Worm (Caenorhabditis elegans) whole organism, L4 larva: ENCODE data around the gene C55A6.11.

Experiments used
- D1046.2 ChIP-seq: fragments of 200-800 bp; sonication (Bioruptor generic); IDR thresholded peaks from 2 replicates; pipeline ENCODE4 v1.3.6; 2022; ENCODE audit warnings: missing genetic modification characterization, missing compliant biosample characterization
- T26A8.4 ChIP-seq: fragments of 200-800 bp; sonication (Bioruptor generic); IDR thresholded peaks from 2 replicates; pipeline ENCODE4 v1.3.6; 2022; ENCODE audit warnings: missing genetic modification characterization, missing compliant biosample characterization
- Y48G9A.11 ChIP-seq: fragments of 200-800 bp; sonication (Bioruptor generic); IDR thresholded peaks from 2 replicates; pipeline ENCODE4 v1.3.6; 2022; ENCODE audit warnings: missing genetic modification reagents, missing genetic modification characterization, missing compliant biosample characterization
- ZK337.2 ChIP-seq: fragments of 200-800 bp; sonication (Bioruptor generic); IDR thresholded peaks from 2 replicates; pipeline ENCODE4 v1.3.6; 2022; ENCODE audit warnings: missing genetic modification reagents, missing genetic modification characterization, missing compliant biosample characterization
- aha-1 ChIP-seq: fragments of 150-350 bp; peaks from one replicate; lab custom pipeline; 2014; ENCODE audit warnings: missing biosample characterization, missing genetic modification characterization
- aly-2 ChIP-seq: sonication (generic microtip); optimal IDR thresholded peaks from 2 replicates; lab custom pipeline; 2018; ENCODE audit warnings: missing biosample characterization, missing genetic modification characterization
- ceh-20 ChIP-seq: fragments of 200-800 bp; sonication (Bioruptor generic); IDR thresholded peaks from 2 replicates; pipeline ENCODE4 v1.3.6; 2022; ENCODE audit warnings: missing genetic modification reagents, missing genetic modification characterization, missing compliant biosample characterization
- ceh-28 ChIP-seq: fragments of 150-350 bp; optimal IDR thresholded peaks from 2 replicates; lab custom pipeline; 2014; ENCODE audit warnings: missing biosample characterization, missing genetic modification reagents, missing genetic modification characterization
- ceh-32 ChIP-seq: sonication (generic microtip); optimal IDR thresholded peaks from 2 replicates; lab custom pipeline; 2016; ENCODE audit warnings: mild to moderate bottlenecking, missing genetic modification characterization, missing compliant biosample characterization; ENCODE audit not compliant: poor library complexity
- ctbp-1 ChIP-seq: fragments of 200-800 bp; sonication (Bioruptor generic); IDR thresholded peaks from 2 replicates; pipeline ENCODE4 v1.3.6; 2022; ENCODE audit warnings: missing genetic modification reagents, missing genetic modification characterization, missing compliant biosample characterization
- daf-16 ChIP-seq, 3 experiments: sonication (generic microtip); optimal IDR thresholded peaks; 2 replicates each; lab custom pipeline; 2016 to 2017; ENCODE audit warnings: missing genetic modification characterization in 3 of 3, missing genetic modification reagents in 3 of 3, mild to moderate bottlenecking in 2 of 3, missing compliant biosample characterization in 2 of 3, missing biosample characterization in 1 of 3, moderate library complexity in 1 of 3
- daf-19 ChIP-seq: fragments of 200-800 bp; sonication (Bioruptor generic); conservative IDR thresholded peaks from 2 replicates; pipeline ENCODE4 v1.3.6; 2022; ENCODE audit warnings: missing genetic modification characterization, missing compliant biosample characterization
- dmd-6 ChIP-seq: fragments of 200-800 bp; sonication (Bioruptor generic); IDR thresholded peaks from 2 replicates; pipeline ENCODE4 v1.3.6; 2022; ENCODE audit warnings: missing genetic modification reagents, missing genetic modification characterization, missing compliant biosample characterization
- dmd-9 ChIP-seq: fragments of 200-800 bp; sonication (Bioruptor generic); IDR thresholded peaks from 2 replicates; pipeline ENCODE4 v1.3.6; 2022; ENCODE audit warnings: missing genetic modification reagents, missing genetic modification characterization, missing compliant biosample characterization
- dve-1 ChIP-seq: sonication (generic microtip); optimal IDR thresholded peaks from 2 replicates; lab custom pipeline; 2017; ENCODE audit warnings: antibody characterized with exemption, mild to moderate bottlenecking, missing genetic modification characterization, missing compliant biosample characterization; ENCODE audit not compliant: insufficient read depth
- egl-43 ChIP-seq: fragments of 200-800 bp; sonication (Bioruptor generic); IDR thresholded peaks from 2 replicates; pipeline ENCODE4 v1.3.6; 2022; ENCODE audit warnings: missing genetic modification reagents, missing genetic modification characterization, missing compliant biosample characterization
- fos-1 ChIP-seq: fragments of 150-350 bp; optimal IDR thresholded peaks from 2 replicates; lab custom pipeline; 2014; ENCODE audit warnings: missing biosample characterization, missing genetic modification characterization
- gei-8 ChIP-seq: fragments of 200-800 bp; sonication (Bioruptor generic); optimal IDR thresholded peaks from 2 replicates; lab custom pipeline; 2018; ENCODE audit warnings: mild to moderate bottlenecking, missing genetic modification characterization, missing compliant biosample characterization
- hlh-11 ChIP-seq: fragments of 200-800 bp; sonication (Bioruptor generic); optimal IDR thresholded peaks from 2 replicates; lab custom pipeline; 2018; ENCODE audit warnings: mild to moderate bottlenecking, missing genetic modification characterization, missing compliant biosample characterization
- hlh-30 ChIP-seq: sonication (generic microtip); optimal IDR thresholded peaks from 2 replicates; lab custom pipeline; 2017; ENCODE audit warnings: antibody characterized with exemption, mild to moderate bottlenecking, missing genetic modification characterization, missing compliant biosample characterization; ENCODE audit not compliant: insufficient read depth
- lin-29 ChIP-seq: fragments of 200-800 bp; sonication (Bioruptor generic); IDR thresholded peaks from 2 replicates; pipeline ENCODE4 v1.3.6; 2022; ENCODE audit warnings: missing genetic modification reagents, missing genetic modification characterization, missing compliant biosample characterization
- lin-38 ChIP-seq: fragments of 200-800 bp; sonication (Bioruptor generic); IDR thresholded peaks from 2 replicates; pipeline ENCODE4 v1.3.6; 2022; ENCODE audit warnings: missing genetic modification reagents, missing genetic modification characterization, missing compliant biosample characterization
- lir-3 ChIP-seq: sonication (generic microtip); optimal IDR thresholded peaks from 2 replicates; lab custom pipeline; 2016; ENCODE audit warnings: mild to moderate bottlenecking, missing genetic modification characterization, missing compliant biosample characterization
- lsy-2 ChIP-seq, 2 experiments: fragments of 150-350 bp in 1 of 2; sonication (generic microtip) in 1 of 2; optimal IDR thresholded peaks; 2 replicates each; lab custom pipeline; 2014 to 2017; ENCODE audit warnings: missing biosample characterization in 2 of 2, missing genetic modification characterization in 2 of 2
- mdl-1 ChIP-seq, 2 experiments: fragments of 150-350 bp in 1 of 2; sonication (generic microtip) in 1 of 2; optimal IDR thresholded peaks; 2 replicates each; lab custom pipeline; 2014 to 2017; ENCODE audit warnings: missing biosample characterization in 2 of 2, missing genetic modification characterization in 2 of 2
- mdt-29 ChIP-seq: fragments of 200-800 bp; sonication (Bioruptor generic); IDR thresholded peaks from 2 replicates; pipeline ENCODE4 v1.3.6; 2022; ENCODE audit warnings: missing genetic modification reagents, missing genetic modification characterization, missing compliant biosample characterization
- mep-1 ChIP-seq: fragments of 150-350 bp; sonication (generic microtip); optimal IDR thresholded peaks from 3 replicates; lab custom pipeline; 2014; ENCODE audit warnings: missing biosample characterization, missing genetic modification characterization
- mes-2 ChIP-seq: sonication (generic microtip); optimal IDR thresholded peaks from 2 replicates; lab custom pipeline; 2016; ENCODE audit warnings: missing genotype, mild to moderate bottlenecking, missing genetic modification characterization, missing compliant biosample characterization; ENCODE audit not compliant: poor library complexity, severe bottlenecking
- mxl-3 ChIP-seq: fragments of 200-800 bp; sonication (Bioruptor generic); optimal IDR thresholded peaks from 2 replicates; lab custom pipeline; 2018; ENCODE audit warnings: mild to moderate bottlenecking, missing genetic modification characterization, missing compliant biosample characterization
- nhr-10 ChIP-seq: fragments of 150-350 bp; optimal IDR thresholded peaks from 2 replicates; lab custom pipeline; 2014; ENCODE audit warnings: missing biosample characterization, missing genetic modification characterization
- nhr-11 ChIP-seq: fragments of 150-350 bp; optimal IDR thresholded peaks from 2 replicates; lab custom pipeline; 2014; ENCODE audit warnings: missing biosample characterization, missing genetic modification characterization
- nhr-237 ChIP-seq: sonication (generic microtip); optimal IDR thresholded peaks from 2 replicates; lab custom pipeline; 2017; ENCODE audit warnings: missing biosample characterization, missing genetic modification characterization
- nhr-25 ChIP-seq: sonication (generic microtip); optimal IDR thresholded peaks from 2 replicates; lab custom pipeline; 2017; ENCODE audit warnings: missing genetic modification characterization, mild to moderate bottlenecking, missing compliant biosample characterization, antibody characterized with exemption, moderate library complexity, borderline replicate concordance; ENCODE audit not compliant: insufficient read depth
- nhr-28 ChIP-seq: fragments of 150-350 bp; optimal IDR thresholded peaks from 2 replicates; lab custom pipeline; 2014; ENCODE audit warnings: missing biosample characterization, missing genetic modification characterization
- pha-4 ChIP-seq, 2 experiments: fragments of 150-350 bp in 1 of 2; fragments of 200-800 bp in 1 of 2; sonication (Bioruptor generic) in 1 of 2; IDR thresholded peaks in 1 of 2; optimal IDR thresholded peaks in 1 of 2; 2 replicates each; pipeline versions ENCODE4 v1.3.6 to Lab custom; 2014 to 2022; ENCODE audit warnings: missing genetic modification characterization in 2 of 2, missing genetic modification reagents in 2 of 2, missing biosample characterization in 1 of 2, missing compliant biosample characterization in 1 of 2
- set-16 ChIP-seq: fragments of 200-800 bp; sonication (Bioruptor generic); IDR thresholded peaks from 2 replicates; pipeline ENCODE4 v1.3.6; 2022; ENCODE audit warnings: missing genetic modification reagents, missing genetic modification characterization, missing compliant biosample characterization
- unc-39 ChIP-seq: sonication (generic microtip); optimal IDR thresholded peaks from 2 replicates; lab custom pipeline; 2017; ENCODE audit warnings: missing biosample characterization, missing genetic modification characterization
- unc-62 ChIP-seq, 3 experiments: fragments of 150-350 bp in 1 of 3; sonication (generic microtip); optimal IDR thresholded peaks in 2 of 3; peaks in 1 of 3; 1 replicate in 1 of 3; 2 replicates in 2 of 3; lab custom pipeline; 2014 to 2017; ENCODE audit warnings: missing biosample characterization in 3 of 3, missing genetic modification characterization in 3 of 3, missing genetic modification reagents in 3 of 3, missing genotype in 1 of 3
- zip-11 ChIP-seq: fragments of 200-800 bp; sonication (Bioruptor generic); IDR thresholded peaks from 2 replicates; pipeline ENCODE4 v1.3.6; 2022; ENCODE audit warnings: missing genetic modification characterization, missing compliant biosample characterization

The C55A6.11 gene

DNA sequence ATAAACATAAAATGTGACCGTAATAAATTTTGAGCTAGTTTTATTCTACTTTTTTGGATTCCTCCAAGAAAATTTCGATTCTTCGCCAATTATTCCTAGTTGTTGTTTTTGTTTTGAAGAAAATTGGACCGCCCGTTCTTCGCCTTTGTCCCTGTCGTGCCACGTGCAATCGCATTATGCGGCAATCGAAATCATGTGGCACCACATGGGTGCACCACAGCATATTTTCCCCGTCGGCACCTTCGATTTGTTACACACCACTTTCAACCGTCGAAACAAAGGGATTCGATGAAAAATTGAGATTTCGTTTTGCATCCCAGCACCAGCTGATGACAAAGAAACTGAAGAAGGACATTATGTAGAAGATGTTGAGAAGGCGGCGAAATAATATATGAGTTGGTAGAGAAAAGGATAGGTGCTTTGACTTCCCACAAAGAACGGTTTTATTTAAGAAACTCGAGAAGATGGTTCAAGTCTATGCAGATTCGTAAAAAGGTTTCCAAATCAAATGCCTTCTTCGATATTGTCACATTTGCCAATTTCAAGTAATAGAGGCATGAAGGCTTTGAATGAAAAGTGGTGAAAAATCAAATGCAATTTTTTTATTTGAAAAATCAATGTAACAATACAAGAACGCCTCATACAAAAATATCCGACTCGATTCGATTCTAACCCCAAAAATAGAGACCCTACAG lies 8.5 kb downstream of the C55A6.11 start:
- TF ChIP-seq ceh-28, result no peak
- peak; percentile 50 for TF ChIP-seq hlh-30 (tag; lab: Kevin White, UChicago)
- TF ChIP-seq unc-62 (GFP tag; optimal IDR thresholded peaks at IDR 0.05 in 1 of 2; lab: Kevin White, UChicago), result peak in 1 of 2 experiments; percentile 91
- no peak for TF ChIP-seq unc-62 (tag; optimal IDR thresholded peaks at IDR 0.05; lab: Kevin White, UChicago)
- TF ChIP-seq, all 104 proteins: peak for 2

DNA sequence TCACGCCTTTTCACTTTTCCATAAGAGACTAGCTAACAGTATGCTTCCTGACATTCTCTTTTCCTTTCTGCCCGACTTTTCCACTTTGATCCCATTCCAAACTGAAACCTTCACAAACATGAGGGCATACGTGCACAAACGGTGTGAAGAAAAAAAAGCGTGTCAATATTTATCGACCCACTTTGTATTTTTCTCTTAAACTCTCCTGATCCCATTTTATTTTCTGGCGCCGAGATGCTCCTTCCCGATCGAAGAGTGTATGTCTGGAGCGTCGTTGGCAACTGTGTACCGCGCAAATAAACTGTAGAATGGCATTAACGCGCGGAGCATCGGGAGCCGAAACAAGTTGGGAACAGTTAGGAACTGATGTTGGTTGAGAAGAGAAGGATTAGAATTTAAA lies 9.2 kb downstream of the C55A6.11 start:
- TF ChIP-seq dve-1 (tag; lab: Kevin White, UChicago) (no peak), pha-4 (GFP tag; IDR thresholded peaks at IDR 0.05; lab: Robert Waterston, UW) (no peak), pha-4 (tag; optimal IDR thresholded peaks at IDR 0.05; lab: Kevin White, UChicago) (peak; percentile 71), ceh-32 (tag; lab: Kevin White, UChicago) (no peak), aha-1 (tag; lab: Kevin White, UChicago) (peak; percentile 64)

DNA sequence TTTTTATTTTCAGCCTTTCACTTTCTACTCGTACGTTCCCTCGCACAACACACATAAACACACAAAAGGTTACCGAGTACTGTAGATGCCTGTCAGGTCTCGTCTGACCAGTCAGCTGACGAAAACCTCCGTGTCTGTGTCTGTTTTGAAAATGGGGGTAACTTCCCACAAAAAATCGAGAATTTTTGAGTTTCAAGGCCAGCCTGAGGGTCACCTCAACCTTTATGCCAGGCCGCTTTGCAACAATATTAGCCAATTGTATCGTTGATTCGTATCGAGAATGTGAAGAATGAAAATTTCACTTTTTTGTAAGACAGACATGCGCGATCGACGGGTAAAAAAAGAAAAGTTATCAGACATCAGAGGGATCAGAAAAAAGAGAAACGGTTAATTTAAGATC lies 10.8 kb downstream of the C55A6.11 start:
- peak; percentile 3 for TF ChIP-seq mes-2 (tag; lab: Kevin White, UChicago)
- TF ChIP-seq unc-62 (GFP tag; optimal IDR thresholded peaks at IDR 0.05 in 1 of 2; lab: Kevin White, UChicago), result peak in 1 of 2 experiments; percentile 48
- TF ChIP-seq unc-62 (tag; optimal IDR thresholded peaks at IDR 0.05; lab: Kevin White, UChicago), result no peak
- TF ChIP-seq unc-39 (tag; lab: Kevin White, UChicago), result no peak
- TF ChIP-seq mep-1, result peak; percentile 50
- TF ChIP-seq lsy-2 (tag; optimal IDR thresholded peaks at IDR 0.05; lab: Kevin White, UChicago), result peak; percentile 14 to 59
- peak; percentile 87 for TF ChIP-seq nhr-25 (tag; lab: Kevin White, UChicago)
- no peak for TF ChIP-seq fos-1 (tag; lab: Kevin White, UChicago)
- TF ChIP-seq mdl-1 (tag; optimal IDR thresholded peaks at IDR 0.05; lab: Kevin White, UChicago), result peak in 1 of 2 experiments; percentile 7
- no peak for TF ChIP-seq aly-2 (tag; lab: Kevin White, UChicago)
- TF ChIP-seq hlh-11 (tag; lab: Kevin White, UChicago), result peak; percentile 38
- TF ChIP-seq Y48G9A.11 (GFP tag; lab: Robert Waterston, UW), result no peak
- 0 out of 2 replicates have a peak, but pooled peaks have one; percentile 10 for TF ChIP-seq ceh-20 (GFP tag; lab: Robert Waterston, UW)
- TF ChIP-seq zip-11 (GFP tag; lab: Robert Waterston, UW), result no peak
- TF ChIP-seq T26A8.4 (GFP tag; lab: Robert Waterston, UW), result no peak
- TF ChIP-seq ctbp-1 (GFP tag; lab: Robert Waterston, UW), result no peak
- TF ChIP-seq daf-16 (GFP tag; optimal IDR thresholded peaks at IDR 0.05; lab: Kevin White, UChicago), result no peak
- TF ChIP-seq daf-16 (tag; optimal IDR thresholded peaks at IDR 0.05; lab: Kevin White, UChicago), result no peak
- TF ChIP-seq hlh-30 (tag; lab: Kevin White, UChicago), result peak; percentile 82
- peak; percentile 31 for TF ChIP-seq dmd-6 (GFP tag; lab: Robert Waterston, UW)
- TF ChIP-seq lin-38 (GFP tag; lab: Robert Waterston, UW), result 0 out of 2 replicates have a peak, but pooled peaks have one; percentile 27
- no peak for TF ChIP-seq ZK337.2
- no peak for TF ChIP-seq aha-1 (tag; lab: Kevin White, UChicago)
- TF ChIP-seq mxl-3, result no peak
- peak; percentile 51 for TF ChIP-seq nhr-28 (tag; lab: Kevin White, UChicago)
- peak; percentile 50; the same call in 1 of the 2 replicates for TF ChIP-seq lin-29
- TF ChIP-seq, all 104 proteins: peak for 13

ce11 chrV:11531831-11532534 lies 11.7 kb downstream of the C55A6.11 start:
- TF ChIP-seq set-16 (GFP tag; lab: Robert Waterston, UW) (peak; percentile 59; the same call in 1 of the 2 replicates), nhr-11 (peak; percentile 71), ceh-32 (tag; lab: Kevin White, UChicago) (no peak), daf-19 (no peak), lir-3 (tag; lab: Kevin White, UChicago) (no peak), mdt-29 (0 out of 2 replicates have a peak, but pooled peaks have one; percentile 31), hlh-11 (tag; lab: Kevin White, UChicago) (peak; percentile 99), ceh-28 (no peak), D1046.2 (GFP tag; lab: Robert Waterston, UW) (no peak), nhr-28 (tag; lab: Kevin White, UChicago) (peak; percentile 94), dmd-9 (GFP tag; lab: Robert Waterston, UW) (no peak), nhr-237 (no peak), gei-8 (GFP tag; lab: Kevin White, UChicago) (peak; percentile 73), egl-43 (GFP tag; lab: Robert Waterston, UW) (no peak), nhr-10 (tag; lab: Kevin White, UChicago) (peak; percentile 62)
